Fruit fly (Drosophila melanogaster) whole organism, larva: ENCODE data around the gene CG7202.

Experiments
- noc ChIP-seq: fragments of 200-800 bp; sonication (Bioruptor generic); optimal IDR thresholded peaks from 3 replicates; lab custom pipeline; 2019; ENCODE audit warnings: missing biosample characterization, mild to moderate bottlenecking, missing genetic modification characterization, moderate library complexity

Gene CG7202

DNA sequence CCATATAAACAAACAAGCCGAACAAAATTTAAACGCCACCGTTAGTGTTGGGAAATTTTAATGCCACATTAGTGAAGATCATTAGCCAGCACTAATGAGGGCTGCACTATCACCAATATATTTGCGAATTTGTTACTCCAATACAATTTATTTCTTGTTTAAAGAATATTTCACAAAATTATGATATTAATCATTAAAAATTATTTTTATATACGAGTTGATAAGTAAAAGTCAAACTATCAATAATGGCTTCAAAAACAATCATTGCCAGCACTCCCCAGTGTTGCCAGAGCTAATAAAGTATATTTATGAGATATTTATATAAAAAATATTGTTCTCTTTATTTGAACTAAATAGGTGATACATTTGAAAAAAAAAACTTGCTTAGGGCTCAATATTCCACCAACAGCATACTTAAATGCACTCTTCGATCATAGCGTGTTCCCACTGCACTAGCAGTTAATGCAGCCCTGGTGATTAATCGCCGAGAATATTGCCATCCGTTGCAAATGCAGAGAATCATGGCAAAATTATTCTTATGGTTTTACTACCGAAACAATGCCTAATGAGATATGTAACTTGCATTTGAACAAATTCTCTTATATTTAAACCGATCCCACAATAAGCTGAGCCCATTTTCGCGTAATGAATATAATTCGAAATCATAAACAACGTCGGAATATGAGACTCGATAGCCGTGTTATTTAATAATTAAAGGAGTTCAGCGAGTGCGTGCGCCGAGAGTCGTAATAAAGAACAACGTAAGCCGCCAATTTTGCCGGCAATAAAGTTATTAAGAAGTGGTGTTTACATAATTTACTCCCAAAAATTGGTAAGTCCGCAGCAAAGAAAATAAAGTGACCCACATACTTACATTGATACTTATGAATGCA lies 23.5 kb upstream of the CG7202 start, which contains the start of the genes SAK and Cdk12:
Gene SAK, minus strand, starts transcription at position 65 of the 893 bp plus-strand sequence.
Gene Cdk12, plus strand, starts transcription at position 484 of the 893 bp plus-strand sequence.
- peak; percentile 86 for TF ChIP-seq noc

DNA sequence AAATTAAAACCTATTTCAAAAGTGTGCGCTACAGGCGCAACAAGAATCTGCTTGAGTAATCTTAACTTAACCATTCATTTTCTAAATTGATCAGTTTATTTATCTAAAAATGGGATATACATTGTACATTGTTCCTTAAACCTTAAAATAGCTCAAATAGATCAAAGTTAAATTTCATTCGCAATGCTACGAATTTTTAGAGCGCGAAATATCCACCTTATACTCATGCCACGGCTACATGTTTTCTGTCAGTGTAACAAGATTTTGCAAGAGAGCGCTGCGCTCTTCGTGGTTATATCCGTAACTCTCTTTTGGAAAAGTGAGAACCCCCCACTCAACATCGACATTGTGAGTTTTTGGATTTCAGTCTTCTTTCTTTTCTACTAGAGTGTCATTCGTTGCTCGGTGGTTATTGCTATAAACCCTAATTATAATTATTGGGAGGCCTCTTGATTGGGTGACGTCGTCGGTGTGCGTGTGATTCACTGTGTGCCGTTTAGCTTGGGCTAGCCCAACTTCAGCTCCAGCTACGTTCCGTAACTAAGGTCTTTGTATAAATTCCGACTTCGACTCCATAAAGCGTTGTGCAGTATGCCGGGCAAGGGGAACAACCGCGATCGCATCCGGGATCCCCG lies 17.0 kb upstream of the CG7202 start:
- TF ChIP-seq noc: no peak

DNA sequence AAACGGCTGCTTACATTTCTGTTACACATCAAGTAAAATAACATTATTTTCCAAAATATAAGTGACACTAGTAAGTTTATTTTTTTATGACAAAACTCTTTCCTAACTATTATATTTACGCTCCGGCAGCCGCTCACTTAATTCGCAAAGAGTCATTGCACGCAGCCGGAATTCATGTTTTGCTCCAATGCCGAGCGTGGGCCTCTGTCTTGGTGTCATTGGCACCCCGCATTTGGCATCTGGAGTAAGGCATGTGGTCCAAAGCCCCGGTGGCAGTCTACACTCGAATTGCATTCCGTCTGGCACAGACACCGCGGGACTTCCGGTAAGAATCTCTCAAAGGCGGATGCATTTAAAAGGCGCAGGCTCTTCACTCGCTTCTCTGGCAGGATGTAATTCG lies 16.0 kb upstream of the CG7202 start:
- no peak for TF ChIP-seq noc

DNA sequence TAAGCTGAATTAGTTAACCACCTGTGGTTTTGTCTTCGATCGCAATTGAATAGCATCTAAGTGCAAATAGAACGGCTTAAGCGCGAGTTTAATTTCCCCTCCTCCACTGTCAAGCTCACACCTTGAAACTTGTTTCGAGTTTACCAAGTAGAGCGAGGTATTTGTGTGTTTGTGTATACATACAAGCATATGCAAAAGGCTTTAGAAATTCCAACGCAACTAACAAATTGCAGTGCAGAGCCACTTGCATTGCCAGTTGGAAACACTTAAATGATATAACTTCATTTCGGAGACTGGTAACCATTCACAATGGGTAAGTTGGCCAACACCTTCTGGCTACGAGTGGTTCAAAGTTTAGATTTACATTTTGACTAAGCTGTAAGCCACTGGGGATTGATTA lies 15.4 kb upstream of the CG7202 start:
- no peak for TF ChIP-seq noc

DNA sequence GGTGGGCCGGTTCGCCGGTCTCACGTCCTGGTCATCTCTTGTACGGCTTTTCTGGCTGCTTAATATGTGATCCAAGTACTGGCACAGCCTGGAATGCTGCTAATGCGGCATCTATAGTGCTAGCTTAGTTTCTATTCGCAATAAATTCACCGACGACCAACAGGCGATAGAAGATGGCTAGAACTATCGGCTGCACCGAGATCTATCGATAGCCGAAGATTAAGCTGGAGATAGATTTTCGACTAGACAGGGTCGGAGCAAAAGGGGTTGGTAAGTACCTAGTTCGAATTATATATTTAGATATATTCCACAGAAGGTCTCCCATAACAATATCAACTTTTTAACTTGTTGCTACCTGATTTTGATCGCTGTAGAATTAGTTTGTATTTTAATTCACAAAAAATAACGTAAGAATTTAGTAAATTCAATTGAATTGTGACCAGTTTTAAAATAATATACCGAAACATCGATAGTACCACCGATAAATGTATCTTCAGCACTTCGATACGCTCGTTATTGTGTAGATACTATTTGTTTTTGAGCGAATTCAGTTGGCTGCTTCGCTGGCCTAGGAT lies 14.9 kb upstream of the CG7202 start, which contains the start of the genes Glg1 and M6:
Gene Glg1, minus strand, starts transcription at position 185 of the 575 bp plus-strand sequence.
Gene M6, plus strand, starts transcription at position 499 of the 575 bp plus-strand sequence.
- TF ChIP-seq noc: peak; percentile 56

DNA sequence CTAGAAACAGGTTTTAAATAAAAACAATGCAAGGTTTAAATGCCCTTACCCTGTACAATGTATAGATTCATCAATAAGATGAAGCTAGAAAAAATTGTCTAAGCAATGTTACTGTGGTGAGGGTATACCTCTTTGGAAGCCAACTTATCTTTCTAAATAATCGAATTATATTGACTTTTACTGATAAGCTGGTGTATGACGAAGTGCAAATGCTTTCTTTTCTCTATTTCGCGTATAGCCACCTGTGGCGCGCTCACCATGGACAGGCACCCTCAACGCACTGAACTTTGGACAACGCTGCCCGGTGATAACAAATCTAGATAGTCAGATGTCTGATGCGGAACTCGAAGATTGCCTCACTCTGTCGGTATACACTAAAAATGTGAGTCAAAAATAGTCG lies 9.4 kb upstream of the CG7202 start:
- TF ChIP-seq noc: peak; percentile 58

DNA sequence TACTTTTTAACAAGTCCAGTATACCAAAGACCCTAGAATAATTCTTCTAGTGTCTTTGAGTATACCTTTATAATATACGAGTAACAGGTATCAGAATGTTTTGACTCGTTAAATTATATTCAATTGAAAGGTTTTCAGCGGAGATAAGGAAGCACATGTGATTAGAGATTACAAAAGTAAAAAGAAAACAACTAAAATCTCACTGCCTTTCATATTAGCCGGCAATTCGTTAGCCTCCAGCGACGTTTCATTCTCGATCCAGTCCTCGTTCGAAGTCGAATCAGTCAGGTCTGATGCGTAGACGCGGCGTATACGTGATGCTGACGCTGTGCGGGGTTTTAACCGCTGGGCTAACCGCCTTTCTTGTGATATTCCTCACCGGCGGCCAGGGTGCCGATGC lies 8.6 kb upstream of the CG7202 start, which contains the start of gene Est-Q:
Gene Est-Q, plus strand, starts transcription at position 250 of the 400 bp plus-strand sequence.
- TF ChIP-seq noc: no peak

DNA sequence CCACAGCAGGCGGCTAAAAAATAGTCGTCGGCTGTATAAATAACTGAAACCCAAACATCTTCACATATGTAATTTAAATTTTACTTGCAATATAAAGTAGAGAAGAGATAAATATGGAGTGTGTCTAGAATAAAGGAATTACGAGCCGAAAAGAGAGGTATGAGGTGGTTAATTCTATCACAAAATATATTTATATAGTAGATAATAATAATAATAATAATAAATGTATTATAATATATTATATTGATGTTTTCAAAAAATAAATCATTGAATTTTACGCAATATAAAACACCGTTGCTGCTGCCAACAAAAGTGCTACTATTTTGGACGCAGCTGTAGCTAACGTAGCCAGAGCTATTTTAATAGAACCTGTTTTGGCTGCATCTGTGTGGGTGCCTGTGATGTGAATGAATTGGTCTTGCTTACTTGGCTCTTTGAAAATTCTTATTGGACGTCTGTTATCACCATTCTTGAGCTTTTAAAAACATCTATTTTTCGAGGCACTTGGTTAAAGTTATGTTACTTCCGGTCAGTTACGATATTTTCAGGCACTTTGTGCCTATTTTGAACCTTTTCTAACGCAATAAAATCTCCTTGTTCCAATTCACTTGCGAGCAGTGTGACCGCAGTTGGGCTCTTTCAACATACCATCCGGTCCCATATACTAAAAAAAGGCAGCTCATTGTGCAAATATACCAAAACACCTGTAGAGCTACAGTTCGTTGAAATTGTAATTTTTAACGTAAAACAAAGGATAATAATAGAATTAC lies 4.5 kb upstream of the CG7202 start, which contains the start of gene Hr78:
Gene Hr78, minus strand, starts transcription at position 630 of the 770 bp plus-strand sequence.
- peak; percentile 87 for TF ChIP-seq noc

DNA sequence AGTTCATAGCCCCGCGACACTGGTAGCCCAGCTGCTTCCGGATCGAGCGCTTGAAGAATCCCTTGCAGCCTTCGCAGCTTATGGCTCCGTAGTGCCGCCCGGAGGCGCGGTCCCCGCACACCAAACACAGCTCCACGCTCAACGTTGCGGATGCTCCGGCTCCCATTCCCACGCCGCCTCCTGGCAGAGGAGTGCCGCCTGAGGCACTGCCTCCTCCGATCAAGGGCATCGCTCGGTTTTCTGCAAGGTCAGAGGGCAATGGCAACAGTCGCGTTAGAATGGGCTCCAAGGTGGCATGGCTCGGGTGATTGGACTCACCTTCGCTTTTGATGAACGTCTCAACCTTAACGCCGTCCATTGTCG lies 3.9 kb upstream of the CG7202 start:
- TF ChIP-seq noc: no peak

DNA sequence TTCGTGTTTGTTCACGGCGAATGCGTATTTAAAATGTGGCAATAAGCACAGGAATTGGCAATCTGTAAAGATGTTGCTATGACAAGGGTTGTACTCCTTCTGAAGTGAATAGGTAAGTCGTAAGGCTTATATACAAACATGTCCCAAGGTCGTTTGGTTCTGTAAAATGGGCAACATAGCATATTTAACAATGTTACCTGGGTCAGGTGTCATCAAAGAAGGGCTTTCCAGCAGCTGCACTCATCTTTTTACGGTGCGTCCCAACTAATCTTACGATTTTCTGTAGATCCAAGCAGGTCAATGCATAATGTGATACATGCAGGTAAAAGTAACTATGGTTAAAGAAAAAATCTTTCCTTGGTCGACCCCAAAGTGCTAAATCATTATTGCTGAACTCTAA lies 2.1 kb downstream of the CG7202 start, which contains the start of gene Neu2:
Gene Neu2, minus strand, starts transcription at position 101 of the 400 bp plus-strand sequence.
- no peak for TF ChIP-seq noc

DNA sequence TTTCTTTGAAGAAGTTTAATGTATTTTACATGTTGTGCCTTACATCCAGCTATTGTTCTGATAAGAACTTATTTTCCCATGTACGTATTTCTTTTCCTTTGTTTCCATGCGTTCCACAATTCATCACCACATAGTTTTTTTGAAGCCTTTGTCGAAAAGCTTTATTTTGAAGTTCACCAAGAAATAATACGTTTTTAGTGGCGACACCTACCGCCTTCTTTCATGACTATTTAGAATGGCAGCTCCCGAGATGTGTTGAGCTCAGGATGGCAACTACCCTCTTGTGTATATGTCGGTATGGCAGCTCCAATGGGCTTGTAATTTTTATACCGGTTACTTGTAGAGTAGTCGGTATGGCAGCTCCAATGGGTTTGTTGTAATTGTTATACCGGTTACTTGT lies 8.7 kb downstream of the CG7202 start:
- no peak for TF ChIP-seq noc

DNA sequence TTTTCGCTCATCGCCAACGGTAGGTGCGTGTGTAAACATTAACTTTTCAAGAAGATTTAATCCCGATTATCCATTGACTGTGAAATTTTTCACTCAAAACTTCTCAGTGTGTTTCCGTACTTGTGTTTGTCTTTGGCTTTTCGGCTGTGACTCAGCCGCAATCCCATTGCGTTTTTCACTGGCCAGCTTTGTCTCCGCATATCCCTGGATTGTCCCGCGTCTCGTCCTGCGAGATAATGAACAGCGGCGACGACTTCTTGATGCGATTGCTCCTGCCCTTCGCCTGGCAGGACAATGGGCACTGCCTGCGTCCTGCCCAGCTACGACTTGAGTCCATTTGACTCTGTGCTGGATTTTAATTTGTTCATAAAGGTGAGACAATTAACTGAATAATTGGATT lies 10.5 kb downstream of the CG7202 start:
- no peak for TF ChIP-seq noc

DNA sequence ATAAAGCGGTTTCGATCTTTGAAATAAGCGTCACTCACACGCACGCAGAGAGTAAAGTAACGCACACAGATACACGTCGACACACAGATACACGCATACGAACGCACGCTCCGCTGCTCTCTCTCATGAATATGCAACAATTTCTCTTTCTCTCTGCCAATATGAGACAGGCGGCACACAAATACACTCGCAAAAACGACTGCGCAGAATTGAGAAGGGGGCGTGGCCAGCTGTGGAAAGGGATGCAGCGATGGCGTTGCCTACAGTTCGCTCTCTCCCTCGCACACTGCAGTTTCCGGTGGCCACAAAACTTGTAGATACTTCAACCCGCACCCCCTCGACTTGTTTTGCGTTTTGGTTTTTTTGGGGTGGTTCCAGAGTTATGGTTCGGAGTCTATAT lies 12.9 kb downstream of the CG7202 start:
- TF ChIP-seq noc: no peak

DNA sequence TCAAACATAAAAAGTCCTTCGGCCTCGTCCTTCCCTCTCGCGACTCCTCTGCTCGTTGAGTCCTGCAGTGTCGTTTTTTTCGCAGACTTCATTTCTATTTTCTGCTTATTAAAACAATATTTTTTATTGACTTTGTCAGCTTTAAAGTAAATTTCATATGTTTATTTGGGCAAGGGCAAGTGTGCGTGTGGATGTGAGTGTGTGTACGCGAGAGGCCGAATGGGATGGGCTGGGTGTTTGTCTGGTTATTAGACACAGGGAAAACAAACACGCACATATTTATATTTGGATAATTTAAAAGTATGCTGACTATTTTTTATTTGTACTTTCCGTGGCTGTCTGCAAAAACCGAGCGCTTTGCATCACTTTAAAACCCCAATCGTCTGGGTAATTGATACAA lies 14.7 kb downstream of the CG7202 start:
- TF ChIP-seq noc: no peak

DNA sequence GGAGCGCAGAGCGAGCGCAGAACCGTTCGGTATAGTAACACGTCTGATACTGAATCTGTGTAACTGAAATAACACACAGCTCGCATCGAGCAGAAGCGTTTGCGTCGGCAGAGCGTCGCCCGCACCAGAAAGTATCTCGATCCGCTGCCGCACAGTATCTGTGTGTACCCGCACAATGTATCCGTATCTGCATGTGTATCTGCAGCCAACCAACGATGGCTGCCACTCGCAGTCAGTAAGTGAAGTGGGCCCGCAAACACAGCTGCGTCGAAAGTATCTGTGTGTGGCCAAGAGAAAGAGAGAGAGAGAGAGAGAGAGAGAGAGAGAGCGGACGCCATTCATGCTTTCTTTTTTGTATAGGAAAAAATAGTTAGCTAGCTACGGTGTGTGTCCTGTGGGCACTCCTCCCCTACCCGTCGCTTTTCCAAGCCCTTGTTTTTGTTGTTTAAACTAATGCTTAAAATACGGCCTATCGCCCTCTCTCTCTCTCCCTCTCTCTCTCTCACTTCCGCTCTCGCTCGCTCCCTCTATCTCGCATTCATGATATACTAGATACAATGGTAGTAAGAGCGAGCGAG lies 16.1 kb downstream of the CG7202 start, which contains the start of gene croc:
Gene croc, minus strand, starts transcription at position 51 of the 578 bp plus-strand sequence.
- no peak for TF ChIP-seq noc

DNA sequence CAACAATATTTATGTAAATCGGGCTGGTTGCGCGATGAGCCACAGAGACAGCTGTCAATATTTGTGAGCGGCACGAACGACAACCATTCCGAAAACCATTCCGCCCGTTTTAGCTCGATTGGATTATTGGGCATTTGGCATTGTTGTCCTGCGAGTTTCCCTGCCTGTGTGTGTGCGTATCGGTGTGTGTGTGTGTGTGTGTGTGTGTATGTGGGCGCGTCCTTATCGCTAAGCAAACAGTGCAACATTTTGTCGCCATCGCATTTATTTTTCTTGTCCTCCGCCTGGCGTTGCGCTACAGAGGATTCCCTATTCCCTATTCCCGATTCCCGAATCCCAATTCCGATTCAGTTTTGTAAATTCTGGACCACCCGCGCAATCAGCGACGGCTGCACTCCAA lies 20.7 kb downstream of the CG7202 start:
- no peak for TF ChIP-seq noc
